Worm (Caenorhabditis elegans) whole organism, L4/young adult: ENCODE results near the gene swt-2.

Experiments
- W03F9.2 ChIP-seq: fragments of 150-350 bp; optimal IDR thresholded peaks from 2 replicates; lab custom pipeline; 2014; ENCODE audit warnings: missing biosample characterization, missing genetic modification characterization
- dao-5 ChIP-seq: sonication (generic microtip); optimal IDR thresholded peaks from 2 replicates; lab custom pipeline; 2016; ENCODE audit warnings: missing genotype, missing genetic modification characterization, moderate library complexity, missing compliant biosample characterization
- him-1 ChIP-seq: sonication (generic microtip); optimal IDR thresholded peaks from 2 replicates; lab custom pipeline; 2016; ENCODE audit warnings: missing genotype, missing genetic modification reagents, missing genetic modification characterization, missing compliant biosample characterization

ce11 chrV:7548017-7548416 lies 18.1 kb downstream of the swt-2 start:
- TF ChIP-seq dao-5 (tag; lab: Kevin White, UChicago) (no peak), him-1 (tag; lab: Kevin White, UChicago) (no peak), W03F9.2 (no peak)
